Worm (Caenorhabditis elegans): ENCODE measurements around the gene C42C1.19.

Gene C42C1.19

DNA sequence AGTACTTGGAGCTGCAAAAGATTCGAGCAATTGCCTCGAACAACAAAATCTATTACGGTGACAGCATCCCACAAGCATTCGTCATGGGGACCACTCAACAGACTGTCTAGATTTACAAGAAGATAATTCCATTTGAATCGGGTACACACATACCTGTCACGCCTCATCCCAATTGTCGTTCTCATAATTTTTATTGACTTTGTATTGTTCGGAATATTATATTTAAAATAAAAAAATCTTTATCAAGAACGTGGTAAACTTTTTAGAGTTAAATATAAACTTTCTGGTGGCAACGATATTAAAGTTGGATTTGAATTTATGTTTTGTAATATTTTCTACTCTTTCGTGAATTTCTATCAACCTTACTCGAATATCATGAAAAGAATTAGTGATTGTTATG, 6.6 kb downstream of the C42C1.19 start, which contains the start of gene C42C1.9:
Gene C42C1.9 (plus strand): TSS at position 301 of the 400 bp plus-strand sequence.
- TF ChIP-seq mdl-1 (tag; optimal IDR thresholded peaks at IDR 0.05) (no peak), nhr-10 (tag; optimal IDR thresholded peaks at IDR 0.05) (no peak), lin-39 (tag; optimal IDR thresholded peaks at IDR 0.05) (no peak), mbf-1 (tag; optimal IDR thresholded peaks at IDR 0.05) (no peak)

DNA sequence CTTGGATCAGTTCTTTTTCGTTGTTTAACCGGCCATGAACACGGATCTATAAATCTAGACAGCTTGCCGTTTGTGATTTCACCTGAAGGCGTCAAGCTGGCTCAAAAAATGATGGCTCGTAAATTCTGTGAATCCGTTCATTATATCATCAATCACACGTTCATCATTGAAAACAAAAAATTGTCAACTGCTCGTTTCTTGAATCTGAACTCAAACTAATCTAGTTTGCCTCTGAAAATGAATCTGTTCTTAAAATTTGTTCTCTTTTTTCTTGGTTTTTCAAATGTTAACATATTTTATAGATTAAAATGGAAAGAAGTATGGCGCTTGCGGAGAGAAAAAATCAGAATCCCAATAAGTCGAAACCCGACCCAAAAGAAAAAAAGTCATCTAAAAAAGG, 8.2 kb downstream of the C42C1.19 start, which contains the start of gene C42C1.8:
Gene C42C1.8 (plus strand): TSS at position 301 of the 400 bp plus-strand sequence.
- no peak for TF ChIP-seq lsy-2 (tag; optimal IDR thresholded peaks at IDR 0.05)
- no peak for TF ChIP-seq lin-13 (GFP tag; optimal IDR thresholded peaks at IDR 0.05)
- TF ChIP-seq Y55F3AM.14 (GFP tag; optimal IDR thresholded peaks at IDR 0.05): no peak
- no peak for TF ChIP-seq elt-3 (tag; optimal IDR thresholded peaks at IDR 0.05)
- TF ChIP-seq nhr-6 (tag; optimal IDR thresholded peaks at IDR 0.05): no peak
- TF ChIP-seq alr-1 (tag; optimal IDR thresholded peaks at IDR 0.05): no peak
- TF ChIP-seq R02D3.7 (tag; optimal IDR thresholded peaks at IDR 0.05): no peak
- TF ChIP-seq ztf-1 (GFP tag; conservative IDR thresholded peaks at IDR 0.05): no peak
- TF ChIP-seq sma-3 (GFP tag; optimal IDR thresholded peaks at IDR 0.05): no peak
- no peak for TF ChIP-seq dmd-4 (tag; optimal IDR thresholded peaks at IDR 0.05)

DNA sequence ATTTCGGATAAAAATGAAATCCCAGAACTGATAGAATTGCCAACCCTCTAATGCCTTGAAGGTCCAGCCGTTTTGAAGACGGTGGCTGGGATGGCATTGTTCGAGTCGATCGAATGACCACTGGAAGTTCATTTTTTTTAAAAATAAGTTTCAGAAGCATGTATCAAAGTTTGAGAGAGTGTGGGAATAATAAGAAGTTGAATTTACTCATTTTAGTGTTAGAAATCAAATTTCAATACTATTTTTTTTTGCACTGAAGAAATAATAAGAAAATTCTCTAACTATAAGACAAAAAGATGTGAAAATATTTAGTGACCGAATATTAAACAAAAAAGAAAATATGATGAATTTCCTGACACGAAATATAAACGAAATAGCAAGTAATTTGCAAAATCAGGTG, 18.6 kb downstream of the C42C1.19 start, which contains the start of gene oac-59:
Gene oac-59 (minus strand): TSS at position 101 of the 400 bp plus-strand sequence.
- TF ChIP-seq C34F6.9 (tag; optimal IDR thresholded peaks at IDR 0.05): no peak
- TF ChIP-seq nhr-10 (tag; optimal IDR thresholded peaks at IDR 0.05): no peak
- no peak for TF ChIP-seq sma-9 (GFP tag; optimal IDR thresholded peaks at IDR 0.05)
- no peak for TF ChIP-seq sma-9 (tag; optimal IDR thresholded peaks at IDR 0.05)
- TF ChIP-seq alr-1 (tag; optimal IDR thresholded peaks at IDR 0.05): no peak
- TF ChIP-seq nhr-25 (tag; optimal IDR thresholded peaks at IDR 0.05): no peak
- no peak for TF ChIP-seq ama-1 (optimal IDR thresholded peaks at IDR 0.05)
- no peak for TF ChIP-seq mdl-1 (tag; optimal IDR thresholded peaks at IDR 0.05)
- no peak for TF ChIP-seq fos-1 (tag; optimal IDR thresholded peaks at IDR 0.05)
- TF ChIP-seq mbf-1 (tag; optimal IDR thresholded peaks at IDR 0.05): no peak
- no peak for TF ChIP-seq elt-1 (tag; optimal IDR thresholded peaks at IDR 0.05)
- no peak for TF ChIP-seq nhr-237 (tag; optimal IDR thresholded peaks at IDR 0.05)
- no peak for TF ChIP-seq ztf-11 (tag; optimal IDR thresholded peaks at IDR 0.05)
- TF ChIP-seq lsy-2 (tag; optimal IDR thresholded peaks at IDR 0.05): no peak
- TF ChIP-seq nhr-6 (tag; optimal IDR thresholded peaks at IDR 0.05): no peak

DNA sequence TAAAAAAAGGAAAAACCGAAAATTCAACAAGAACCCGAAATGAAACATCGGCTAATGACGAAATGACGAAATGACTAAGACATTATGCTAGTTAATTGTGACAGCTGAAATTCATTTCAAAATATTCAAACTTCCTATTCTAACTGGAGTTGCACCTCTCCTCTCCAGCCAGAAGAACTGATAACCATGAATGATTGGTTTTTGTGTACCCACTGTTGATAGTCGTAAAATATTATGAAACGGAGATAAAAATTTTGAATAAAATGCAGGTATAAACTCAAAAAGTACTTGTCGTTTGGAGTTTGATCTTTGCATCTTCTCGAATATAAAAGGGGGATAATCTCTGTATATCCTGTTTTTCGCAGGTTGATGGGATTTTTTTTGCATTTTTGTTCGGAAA, 20.3 kb downstream of the C42C1.19 start:
- no peak for TF ChIP-seq mab-5 (tag; optimal IDR thresholded peaks at IDR 0.05)
- TF ChIP-seq fos-1 (tag; optimal IDR thresholded peaks at IDR 0.05): peak; percentile 60

DNA sequence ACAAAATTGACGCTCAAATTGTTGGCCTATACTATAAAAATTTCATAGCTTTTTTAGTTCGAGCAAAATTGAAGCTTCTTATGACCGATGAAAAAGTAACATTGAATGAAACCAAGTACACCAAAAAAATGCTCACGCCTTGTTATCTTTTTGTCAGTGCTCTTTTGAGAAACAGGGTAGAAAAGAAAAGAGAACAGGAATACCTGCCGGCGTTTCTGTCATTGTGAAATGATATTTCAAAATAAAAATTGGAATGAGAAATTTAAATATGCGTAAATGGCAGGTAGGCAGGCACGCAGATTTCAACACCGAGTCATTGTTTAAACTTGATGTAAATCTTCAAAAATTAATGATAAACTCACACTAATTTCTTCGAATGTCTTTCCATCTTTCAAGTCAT, 22.2 kb downstream of the C42C1.19 start:
- TF ChIP-seq ama-1 (optimal IDR thresholded peaks at IDR 0.05) (no peak), dmd-4 (tag; optimal IDR thresholded peaks at IDR 0.05) (no peak), Y55F3AM.14 (GFP tag; optimal IDR thresholded peaks at IDR 0.05) (no peak), blmp-1 (tag; optimal IDR thresholded peaks at IDR 0.05; ENCODE audit: insufficient read depth) (no peak)

DNA sequence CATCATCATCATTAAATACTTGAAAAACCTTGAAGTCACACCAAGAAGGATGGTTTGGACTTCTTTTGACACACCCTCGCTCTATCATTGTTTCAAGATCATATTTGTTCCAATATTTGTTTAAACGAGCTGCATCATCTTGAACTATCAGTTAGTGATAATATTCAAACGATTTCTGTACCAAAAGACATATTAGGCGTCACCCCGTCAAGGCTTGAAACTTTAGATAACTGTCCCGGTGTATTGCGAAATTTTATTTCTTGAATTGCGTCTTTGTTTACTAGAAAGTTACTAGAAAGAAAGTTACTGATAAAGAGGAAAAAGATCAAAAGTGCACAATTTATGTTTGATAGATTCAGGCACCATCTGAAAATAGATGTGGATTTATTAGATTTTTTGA, 23.4 kb downstream of the C42C1.19 start:
- TF ChIP-seq nhr-10 (tag; optimal IDR thresholded peaks at IDR 0.05) (no peak), sma-9 (GFP tag; optimal IDR thresholded peaks at IDR 0.05) (peak; percentile 40), sma-9 (tag; optimal IDR thresholded peaks at IDR 0.05) (no peak), fos-1 (tag; optimal IDR thresholded peaks at IDR 0.05) (peak; percentile 89)

DNA sequence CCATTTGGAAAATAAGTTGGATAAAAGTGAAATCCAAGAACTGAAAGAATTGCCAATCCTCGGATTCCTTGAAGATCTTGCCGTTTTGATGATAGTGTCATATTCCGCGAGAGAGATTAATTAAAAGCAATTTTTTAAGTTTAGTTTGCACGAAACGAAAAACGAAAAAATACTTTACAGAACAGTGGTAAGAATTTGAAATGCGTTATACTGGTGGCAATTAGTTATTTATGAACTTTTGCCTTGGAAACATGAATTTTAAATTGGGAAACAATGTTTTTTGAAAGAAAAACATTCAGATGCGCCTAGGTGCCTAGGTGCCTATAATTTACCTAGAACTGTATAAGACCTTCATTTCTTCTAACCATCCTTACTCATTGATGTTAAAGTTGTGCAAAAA, 25.2 kb downstream of the C42C1.19 start, which contains the start of gene oac-57:
Gene oac-57 (minus strand): TSS at position 101 of the 400 bp plus-strand sequence.
- TF ChIP-seq sem-4 (tag; optimal IDR thresholded peaks at IDR 0.05) (no peak), F13H6.1 (tag; optimal IDR thresholded peaks at IDR 0.05) (no peak), peb-1 (tag; optimal IDR thresholded peaks at IDR 0.05) (no peak)

DNA sequence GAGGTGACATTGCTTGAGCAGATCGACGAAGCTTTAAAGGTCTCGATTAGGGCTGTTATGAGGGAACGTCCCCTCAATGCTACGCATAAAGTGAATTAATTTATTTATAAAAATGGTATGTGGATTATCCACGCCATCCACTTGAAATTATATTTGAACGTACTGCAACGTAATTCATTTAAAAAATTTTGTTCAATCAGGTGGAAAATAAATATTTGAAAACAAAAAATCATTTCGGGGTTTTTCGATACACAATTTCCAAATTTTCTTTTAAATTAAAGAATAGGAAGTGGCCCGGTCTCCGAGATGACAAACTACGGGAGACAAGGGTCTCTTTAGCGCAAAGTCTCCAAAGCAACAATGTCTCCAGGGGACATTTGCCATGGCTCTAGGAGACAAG, 29.1 kb downstream of the C42C1.19 start, which contains the start of gene oac-58:
Gene oac-58 (minus strand): TSS at position 101 of the 400 bp plus-strand sequence.
- TF ChIP-seq ama-1 (optimal IDR thresholded peaks at IDR 0.05) (no peak), elt-3 (tag; optimal IDR thresholded peaks at IDR 0.05) (no peak), R02D3.7 (tag; optimal IDR thresholded peaks at IDR 0.05) (no peak), ZK546.5 (tag; optimal IDR thresholded peaks at IDR 0.05) (no peak), nhr-6 (tag; optimal IDR thresholded peaks at IDR 0.05) (no peak), ztf-1 (GFP tag; conservative IDR thresholded peaks at IDR 0.05) (no peak), mab-5 (tag; optimal IDR thresholded peaks at IDR 0.05) (no peak), lin-13 (GFP tag; optimal IDR thresholded peaks at IDR 0.05) (no peak), ceh-82 (tag; optimal IDR thresholded peaks at IDR 0.05) (no peak), sma-3 (GFP tag; optimal IDR thresholded peaks at IDR 0.05) (no peak), unc-55 (GFP tag; optimal IDR thresholded peaks at IDR 0.05) (no peak), sma-9 (GFP tag; optimal IDR thresholded peaks at IDR 0.05) (no peak), sma-9 (tag; optimal IDR thresholded peaks at IDR 0.05) (no peak), dmd-4 (tag; optimal IDR thresholded peaks at IDR 0.05) (no peak), nhr-237 (tag; optimal IDR thresholded peaks at IDR 0.05) (no peak), unc-62 (GFP tag; optimal IDR thresholded peaks at IDR 0.05) (no peak)

Data from whole organism, L2 larva.